Fruit fly (Drosophila melanogaster): ENCODE measurements around the gene hdm.

hdm gene

dm6 chrX:7920081-7920688, at the start of gene hdm, which contains the start of gene Ykt6 (continued):
- TF ChIP-seq lbe (GFP tag; optimal IDR thresholded peaks at IDR 0.05) (peak; percentile 64), H15 (GFP tag; IDR thresholded peaks at IDR 0.05) (peak; percentile 85), Fer3 (tag; optimal IDR thresholded peaks at IDR 0.05) (no peak), row (GFP tag; IDR thresholded peaks at IDR 0.05) (peak; percentile 85), Ravus (GFP tag; IDR thresholded peaks at IDR 0.05) (no peak), Oaz (GFP tag; IDR thresholded peaks at IDR 0.05) (0 out of 2 replicates have a peak, but pooled peaks have one; percentile 40), seq (GFP tag; IDR thresholded peaks at IDR 0.05) (peak; percentile 68), Meics (GFP tag; optimal IDR thresholded peaks at IDR 0.05) (no peak), cwo (GFP tag; optimal IDR thresholded peaks at IDR 0.05) (no peak), CG17328 (GFP tag; IDR thresholded peaks at IDR 0.05) (peak; percentile 80), Ets65A (GFP tag) (peak; percentile 98), CG16815 (GFP tag; optimal IDR thresholded peaks at IDR 0.05) (no peak), nom (GFP tag; optimal IDR thresholded peaks at IDR 0.05) (peak; percentile 7), CG17359 (tag; optimal IDR thresholded peaks at IDR 0.05) (peak; percentile 76), peb (GFP tag; IDR thresholded peaks at IDR 0.05) (peak; percentile 73), CG32532 (GFP tag; IDR thresholded peaks at IDR 0.05) (peak; percentile 85), ERR (GFP tag; optimal IDR thresholded peaks at IDR 0.05) (peak; percentile 74), dm (GFP tag; optimal IDR thresholded peaks at IDR 0.05) (peak; percentile 67), CG7928 (GFP tag; optimal IDR thresholded peaks at IDR 0.05) (peak; percentile 51), mirr (GFP tag; optimal IDR thresholded peaks at IDR 0.05) (no peak), bcd (GFP tag; optimal IDR thresholded peaks at IDR 0.05) (no peak), CG31365 (tag; optimal IDR thresholded peaks at IDR 0.05) (peak; percentile 36), CG7839 (tag; optimal IDR thresholded peaks at IDR 0.05) (no peak), CG14014 (GFP tag; IDR thresholded peaks at IDR 0.05) (peak; percentile 81), CG7372 (GFP tag; IDR thresholded peaks at IDR 0.05) (peak; percentile 79), Nf-YB (GFP tag; optimal IDR thresholded peaks at IDR 0.05) (peak; percentile 47), bigmax (GFP tag; optimal IDR thresholded peaks at IDR 0.05) (no peak), CG17361 (GFP tag; IDR thresholded peaks at IDR 0.05) (no peak; the same call in 2 of the 3 replicates), CG2120 (GFP tag; optimal IDR thresholded peaks at IDR 0.05) (peak; percentile 89), CG15269 (tag; optimal IDR thresholded peaks at IDR 0.05) (no peak), grau (tag; optimal IDR thresholded peaks at IDR 0.05) (no peak), gcm2 (GFP tag; optimal IDR thresholded peaks at IDR 0.05) (no peak), Trl (optimal IDR thresholded peaks at IDR 0.05) (no peak), Trl (GFP tag; optimal IDR thresholded peaks at IDR 0.05) (peak; percentile 84), tx (GFP tag; optimal IDR thresholded peaks at IDR 0.05) (peak; percentile 74), CG12219 (GFP tag; optimal IDR thresholded peaks at IDR 0.05) (peak; percentile 53), CG2199 (GFP tag; IDR thresholded peaks at IDR 0.05) (0 out of 3 replicates have a peak, but pooled peaks have one; percentile 15), CG2678 (tag; optimal IDR thresholded peaks at IDR 0.05) (no peak), so (GFP tag; IDR thresholded peaks at IDR 0.05) (peak; percentile 84), CG3838 (GFP tag; optimal IDR thresholded peaks at IDR 0.05) (no peak), CG17385 (GFP tag; optimal IDR thresholded peaks at IDR 0.05) (peak; percentile 70), CG8478 (optimal IDR thresholded peaks at IDR 0.05) (no peak), Atf-2 (GFP tag; optimal IDR thresholded peaks at IDR 0.05) (peak; percentile 62), slp2 (GFP tag; optimal IDR thresholded peaks at IDR 0.05) (peak; percentile 67), CG11560 (tag; IDR thresholded peaks at IDR 0.05) (peak; percentile 65; the same call in 2 of the 3 replicates), chif (GFP tag; optimal IDR thresholded peaks at IDR 0.05) (peak; percentile 68 to 81), Fer1 (GFP tag; optimal IDR thresholded peaks at IDR 0.05) (peak; percentile 79), Adf1 (GFP tag; IDR thresholded peaks at IDR 0.05) (peak; percentile 60), MBD-R2 (GFP tag; IDR thresholded peaks at IDR 0.05) (peak; percentile 88), crol (GFP tag; IDR thresholded peaks at IDR 0.05) (peak; percentile 57; the same call in 1 of the 2 replicates), wdn (GFP tag; IDR thresholded peaks at IDR 0.05) (peak; percentile 81), dysf (GFP tag; IDR thresholded peaks at IDR 0.05) (peak; percentile 76; the same call in 1 of the 3 replicates)
